Worm (Caenorhabditis elegans) whole organism, late embryonic: ENCODE results near the gene R09H10.2.

ENCODE experiments used
- ceh-19 ChIP-seq: fragments of 200-800 bp; sonication (Bioruptor generic); optimal IDR thresholded peaks from 2 replicates; lab custom pipeline; 2018; ENCODE audit warnings: mild to moderate bottlenecking, missing genetic modification characterization, missing compliant biosample characterization
- elt-2 ChIP-seq: sonication (generic microtip); optimal IDR thresholded peaks from 2 replicates; lab custom pipeline; 2016; ENCODE audit warnings: missing genetic modification reagents, missing genetic modification characterization, missing compliant biosample characterization
- pag-3 ChIP-seq: sonication (generic microtip); optimal IDR thresholded peaks from 2 replicates; lab custom pipeline; 2016; ENCODE audit warnings: missing compliant biosample characterization, missing genetic modification characterization, borderline replicate concordance
- unc-86 ChIP-seq: sonication (generic microtip); optimal IDR thresholded peaks from 2 replicates; lab custom pipeline; 2016; ENCODE audit warnings: missing genetic modification characterization, missing compliant biosample characterization

- TF ChIP-seq elt-2 (no peak), pag-3 (tag; lab: Kevin White, UChicago) (no peak), ceh-19 (GFP tag; lab: Kevin White, UChicago) (no peak), unc-86 (tag; lab: Kevin White, UChicago) (no peak)
Measured at ce11 chrIV:10614918-10615477, 12.3 kb downstream of the R09H10.2 start, which contains the start of gene ptr-14.
